Worm (Caenorhabditis elegans) whole organism, dauer: ENCODE results near the gene F29F11.20.

Source experiments
- unc-62 ChIP-seq: sonication (generic microtip); optimal IDR thresholded peaks from 2 replicates; lab custom pipeline; 2017; ENCODE audit warnings: missing biosample characterization, missing genetic modification reagents, missing genetic modification characterization

Gene F29F11.20

DNA sequence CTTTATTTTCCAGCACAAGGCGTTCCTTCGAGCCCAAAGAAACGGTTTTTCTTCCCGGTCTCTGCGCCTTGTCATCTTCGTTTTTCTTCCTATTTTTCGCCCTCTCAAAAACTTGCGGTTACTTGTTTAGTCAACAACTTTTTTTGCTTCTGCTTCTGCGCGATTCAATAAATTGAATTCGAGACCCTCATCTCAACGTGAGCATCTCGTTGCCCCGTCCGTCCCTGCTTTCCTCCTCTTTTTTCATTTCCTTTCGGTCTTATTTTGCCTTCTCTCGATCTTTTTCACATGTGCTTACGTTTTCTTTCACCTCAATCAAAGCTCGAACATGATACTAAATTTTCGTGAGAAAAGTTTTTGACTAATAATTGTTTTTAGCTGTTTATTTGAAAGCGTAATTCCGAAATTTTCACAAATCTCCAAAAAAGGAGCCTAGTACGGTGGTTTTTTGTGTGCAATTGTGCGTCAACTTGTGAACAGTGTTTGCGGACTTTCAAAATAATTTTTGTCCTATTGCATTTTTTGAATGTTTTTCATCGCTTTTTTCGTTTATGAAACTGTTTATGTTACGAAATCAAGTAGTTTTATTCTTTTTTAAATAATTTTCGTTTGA lies 7.6 kb upstream of the F29F11.20 start:
- TF ChIP-seq unc-62, result no peak

DNA sequence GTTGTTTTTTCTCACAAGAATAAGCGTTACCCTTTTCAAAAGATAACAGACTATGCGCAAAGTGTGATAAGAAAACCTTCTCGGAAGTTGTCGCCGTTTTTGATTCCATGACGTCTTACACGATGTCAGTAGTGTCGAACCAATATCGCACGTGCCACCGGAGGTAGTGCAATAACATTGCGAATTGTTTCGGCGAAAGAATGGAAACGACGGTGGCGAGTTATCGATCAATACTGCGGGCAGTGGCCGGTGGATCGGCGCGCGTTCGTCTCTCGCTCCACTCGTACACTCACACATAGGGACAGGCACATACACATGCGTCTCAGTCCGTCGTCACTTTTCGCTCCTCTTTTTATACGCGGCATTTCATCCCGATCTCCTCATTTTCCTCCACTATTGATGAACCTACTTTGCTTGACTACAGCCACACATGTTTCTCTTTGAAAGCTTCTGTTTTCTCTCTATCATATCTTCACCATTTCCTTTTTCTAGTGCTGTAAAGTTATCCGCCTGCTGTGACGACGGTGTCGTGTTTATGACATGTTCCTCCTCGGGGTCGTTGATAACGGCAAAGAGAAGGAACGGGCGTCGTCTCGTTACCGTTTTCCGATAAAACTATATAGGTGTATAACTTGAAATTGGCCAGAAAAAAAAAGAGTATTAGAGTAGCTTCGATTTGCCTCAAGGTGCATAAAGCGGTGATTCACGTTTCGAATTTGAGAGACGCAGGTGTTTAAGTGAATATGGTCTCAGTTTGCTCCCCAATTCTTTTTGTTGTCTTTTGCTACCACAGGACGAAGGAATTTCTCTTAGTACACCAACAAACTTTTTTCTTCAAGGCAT lies 6.4 kb upstream of the F29F11.20 start:
- no peak for TF ChIP-seq unc-62

DNA sequence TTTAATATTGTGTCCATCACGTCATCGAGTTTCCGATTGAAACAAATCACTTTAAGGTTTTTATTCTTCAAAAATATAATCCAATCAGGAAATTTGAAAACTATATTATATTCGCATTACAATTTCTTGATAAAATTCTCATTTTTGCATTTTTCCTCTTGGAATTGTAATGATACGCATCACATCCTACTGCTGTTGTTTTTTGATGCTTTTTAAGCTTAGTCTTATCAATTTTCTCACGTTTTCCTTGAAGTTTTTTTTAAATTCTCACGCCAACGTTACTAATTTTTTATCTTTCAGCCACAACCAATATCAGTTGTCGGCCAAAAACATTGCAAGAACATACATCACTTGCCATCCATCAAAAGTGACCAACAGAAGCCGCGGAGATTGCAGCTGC lies 5.6 kb upstream of the F29F11.20 start, which contains the start of gene gsp-1:
gsp-1 (plus strand) TSS at position 301 of the 400 bp plus-strand sequence.
- no peak for TF ChIP-seq unc-62

DNA sequence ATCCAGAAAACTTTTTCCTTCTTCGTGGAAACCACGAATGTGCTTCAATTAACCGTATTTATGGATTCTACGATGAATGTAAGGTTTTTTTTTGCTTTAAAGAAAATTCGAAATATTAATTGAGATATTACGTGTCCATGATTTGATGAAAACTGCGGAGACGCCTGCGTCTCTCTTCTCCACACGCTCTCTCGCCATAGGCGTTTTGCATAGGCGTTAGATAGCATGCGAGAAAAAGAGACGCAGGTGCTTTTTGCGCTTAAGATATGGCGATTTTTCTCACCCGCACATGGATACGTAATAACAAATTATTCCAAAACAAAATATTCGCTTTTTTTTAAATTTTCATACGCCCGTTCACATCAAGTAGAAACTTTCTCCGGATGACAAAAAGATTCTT lies 4.2 kb upstream of the F29F11.20 start:
- no peak for TF ChIP-seq unc-62

DNA sequence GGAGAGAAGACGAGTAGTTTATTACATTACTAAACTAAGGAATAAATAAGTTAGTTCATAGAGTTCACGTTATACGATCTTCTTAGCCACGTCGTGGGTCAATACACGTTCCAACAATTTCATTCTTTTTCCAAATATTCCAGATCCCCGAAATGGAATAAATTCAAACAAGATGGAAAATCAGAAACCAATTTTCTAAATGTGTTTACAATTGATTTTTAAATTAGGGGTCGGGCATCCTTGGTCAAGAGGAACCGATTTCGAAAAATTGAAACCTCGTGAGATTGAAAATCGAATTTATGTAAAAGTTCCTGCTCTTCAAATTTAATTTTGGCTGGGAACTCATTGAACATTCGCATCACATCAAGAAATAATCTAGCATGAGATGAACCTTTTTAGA lies 3.0 kb upstream of the F29F11.20 start:
- no peak for TF ChIP-seq unc-62

DNA sequence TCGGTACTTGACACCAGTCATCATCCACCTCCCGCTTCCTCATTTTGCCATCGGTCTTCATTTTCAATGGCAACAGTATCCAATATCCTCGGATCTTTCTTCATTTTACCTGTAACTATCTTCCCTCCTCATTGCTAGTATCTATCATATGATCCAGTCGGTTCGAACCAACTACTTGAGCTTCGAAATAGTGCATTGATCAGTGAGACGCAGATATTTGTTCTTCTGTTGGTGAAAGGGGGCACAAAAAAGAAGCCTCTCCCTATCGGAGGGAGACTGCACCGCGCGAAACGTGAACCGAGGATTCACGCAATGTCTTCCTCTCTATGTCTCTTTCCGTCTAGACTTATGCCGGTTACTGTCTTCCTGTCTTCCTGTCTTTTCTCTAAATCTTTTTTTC lies 3.6 kb downstream of the F29F11.20 start:
- no peak for TF ChIP-seq unc-62

DNA sequence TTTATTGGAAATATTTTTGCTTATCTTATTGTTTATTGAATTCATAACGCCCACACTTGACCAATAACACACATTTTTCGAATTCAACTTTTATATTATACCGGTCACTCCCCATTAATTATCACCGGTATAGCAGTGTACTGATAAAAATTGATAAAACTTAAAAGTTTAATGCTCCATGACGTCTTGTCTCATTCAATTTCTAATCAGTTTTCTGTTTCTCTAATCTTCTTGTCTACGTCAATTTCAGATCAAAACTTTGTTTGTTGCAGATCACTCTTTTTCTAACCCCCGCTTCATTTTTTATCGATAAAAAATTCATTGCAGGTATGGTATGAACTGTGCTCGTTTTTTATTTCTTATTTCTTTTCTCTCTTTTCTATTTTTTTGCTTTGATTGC lies 6.0 kb downstream of the F29F11.20 start:
- no peak for TF ChIP-seq unc-62

DNA sequence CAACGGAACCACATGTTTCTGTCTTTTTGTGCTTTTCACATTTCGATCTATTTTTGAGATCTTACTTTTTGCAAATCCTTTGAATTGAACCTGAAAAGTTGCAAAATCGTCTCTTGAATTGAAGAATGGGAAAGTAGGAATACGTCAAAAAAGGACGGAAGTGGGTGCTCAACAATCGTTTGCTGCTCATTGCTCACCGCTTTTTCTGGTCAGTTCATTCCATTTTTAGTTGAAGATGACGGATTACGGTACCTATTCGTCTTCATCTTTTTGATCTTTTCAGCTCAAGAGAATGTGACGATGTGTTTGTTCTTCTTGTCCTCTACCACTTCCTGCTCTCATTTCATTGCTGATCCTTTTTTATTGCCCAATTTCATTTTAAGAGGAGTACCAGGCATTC lies 7.5 kb downstream of the F29F11.20 start, which contains the start of gene C05A2.4:
C05A2.4 (plus strand) TSS at position 301 of the 400 bp plus-strand sequence.
- no peak for TF ChIP-seq unc-62

DNA sequence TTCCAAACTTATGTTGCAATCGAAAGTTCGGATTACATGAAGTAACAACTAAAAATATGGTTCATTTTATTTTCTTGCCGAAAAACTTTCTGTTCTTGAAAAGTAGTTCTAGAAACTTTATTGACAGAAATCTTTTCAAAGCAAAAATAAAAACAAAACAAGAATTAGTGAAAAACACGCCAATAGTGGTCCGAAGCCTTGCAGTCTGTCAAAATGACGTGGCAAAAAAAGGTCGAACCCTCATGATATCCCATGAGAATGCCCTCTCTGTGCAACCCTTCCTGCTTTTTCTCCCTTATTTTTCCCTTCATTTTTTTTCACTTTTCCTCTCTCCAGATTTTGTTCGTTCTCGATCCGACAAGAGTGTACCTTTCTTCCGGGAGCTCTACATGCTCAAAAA lies 11.4 kb downstream of the F29F11.20 start:
- no peak for TF ChIP-seq unc-62

DNA sequence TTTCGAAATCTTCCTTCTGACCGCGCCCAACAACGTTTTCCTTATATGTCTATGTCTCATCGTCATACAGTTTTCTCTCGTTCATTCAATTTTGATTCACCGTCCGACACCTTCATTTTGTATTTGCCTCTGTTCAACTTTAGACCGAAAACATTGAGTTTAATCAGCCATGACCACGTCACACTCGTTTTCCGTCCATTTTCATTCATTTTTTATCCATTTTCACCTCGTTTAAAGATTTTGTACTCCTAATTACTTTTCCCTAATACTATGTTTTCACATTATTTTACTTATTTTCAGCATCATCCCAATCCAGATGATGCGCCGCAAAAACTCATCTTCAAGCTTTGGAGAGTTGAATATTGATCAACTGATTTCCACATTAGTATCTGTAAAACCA lies 14.5 kb downstream of the F29F11.20 start, which contains the start of gene pph-1:
pph-1 (plus strand) TSS at position 301 of the 400 bp plus-strand sequence.
- TF ChIP-seq unc-62, result no peak

DNA sequence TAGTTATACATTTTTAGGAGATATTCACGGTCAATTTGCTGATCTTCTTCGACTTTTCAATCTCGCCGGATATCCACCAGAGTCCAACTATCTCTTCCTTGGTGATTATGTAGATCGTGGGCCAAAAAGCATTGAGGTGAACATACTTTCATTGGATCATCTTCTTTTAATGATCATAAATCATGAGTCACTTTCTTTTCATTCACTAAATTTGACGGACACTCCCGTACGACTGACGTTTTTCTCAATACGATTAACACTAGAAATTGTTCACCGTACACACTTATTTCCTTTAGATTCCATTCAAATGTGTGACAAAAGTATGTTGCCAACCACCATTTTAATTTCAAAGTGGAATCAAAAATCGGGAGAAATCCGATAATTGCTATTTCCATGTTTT lies 15.2 kb downstream of the F29F11.20 start:
- TF ChIP-seq unc-62, result no peak

DNA sequence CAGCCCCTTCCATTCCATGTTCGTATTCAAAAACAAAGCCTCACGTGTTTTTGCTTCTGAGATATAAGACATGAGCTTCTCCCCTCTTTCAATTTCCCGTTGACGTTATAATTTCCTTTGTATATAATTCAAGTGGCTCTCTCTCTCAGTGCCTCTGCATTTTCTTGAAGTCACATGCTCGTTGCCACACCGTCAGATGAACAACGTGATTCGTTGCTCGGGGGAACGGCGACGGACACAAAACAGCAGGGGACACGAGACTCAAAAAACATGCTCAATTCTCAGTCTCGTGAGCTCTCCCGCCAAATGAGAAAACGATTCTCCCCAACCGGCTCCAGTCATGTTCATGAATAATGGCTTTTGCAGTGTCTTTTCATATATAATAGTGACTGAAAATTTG lies 20.6 kb downstream of the F29F11.20 start:
- TF ChIP-seq unc-62, result no peak

DNA sequence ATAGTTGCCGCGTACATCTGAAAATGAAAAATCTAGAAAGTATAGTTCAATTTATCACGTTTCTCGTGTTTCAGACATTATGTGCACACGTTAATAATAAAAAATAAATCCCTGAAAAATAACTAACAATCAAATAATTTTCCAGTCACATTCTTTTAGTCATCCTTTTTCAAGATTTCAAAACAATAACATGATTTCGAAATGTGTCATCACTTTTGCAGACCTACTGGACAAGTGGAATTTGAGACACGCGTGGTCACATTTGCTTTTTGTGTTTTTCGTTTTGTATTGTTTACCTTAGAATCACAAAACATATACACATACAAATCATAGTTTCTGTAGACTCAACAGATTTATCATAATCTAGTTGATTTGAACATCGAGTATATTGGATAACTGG lies 21.7 kb downstream of the F29F11.20 start:
- no peak for TF ChIP-seq unc-62

DNA sequence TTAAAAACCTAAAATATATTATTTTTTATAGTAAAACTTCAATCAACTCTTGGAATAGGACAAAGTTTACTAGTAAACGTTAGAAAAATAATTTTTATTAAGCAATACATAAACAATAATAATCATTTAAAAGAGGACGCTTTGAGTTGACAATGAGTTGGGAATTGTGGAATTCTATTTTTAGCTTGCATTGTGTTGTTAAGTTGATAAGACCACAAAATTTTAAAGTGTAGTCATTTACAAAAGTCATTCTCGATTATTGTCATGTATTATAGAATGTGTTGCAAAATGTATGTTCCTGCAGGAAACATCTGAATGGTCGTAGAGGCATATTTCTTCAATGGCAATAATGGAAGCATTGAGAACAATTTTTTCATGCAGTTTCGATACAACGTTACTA lies 23.3 kb downstream of the F29F11.20 start:
- no peak for TF ChIP-seq unc-62

DNA sequence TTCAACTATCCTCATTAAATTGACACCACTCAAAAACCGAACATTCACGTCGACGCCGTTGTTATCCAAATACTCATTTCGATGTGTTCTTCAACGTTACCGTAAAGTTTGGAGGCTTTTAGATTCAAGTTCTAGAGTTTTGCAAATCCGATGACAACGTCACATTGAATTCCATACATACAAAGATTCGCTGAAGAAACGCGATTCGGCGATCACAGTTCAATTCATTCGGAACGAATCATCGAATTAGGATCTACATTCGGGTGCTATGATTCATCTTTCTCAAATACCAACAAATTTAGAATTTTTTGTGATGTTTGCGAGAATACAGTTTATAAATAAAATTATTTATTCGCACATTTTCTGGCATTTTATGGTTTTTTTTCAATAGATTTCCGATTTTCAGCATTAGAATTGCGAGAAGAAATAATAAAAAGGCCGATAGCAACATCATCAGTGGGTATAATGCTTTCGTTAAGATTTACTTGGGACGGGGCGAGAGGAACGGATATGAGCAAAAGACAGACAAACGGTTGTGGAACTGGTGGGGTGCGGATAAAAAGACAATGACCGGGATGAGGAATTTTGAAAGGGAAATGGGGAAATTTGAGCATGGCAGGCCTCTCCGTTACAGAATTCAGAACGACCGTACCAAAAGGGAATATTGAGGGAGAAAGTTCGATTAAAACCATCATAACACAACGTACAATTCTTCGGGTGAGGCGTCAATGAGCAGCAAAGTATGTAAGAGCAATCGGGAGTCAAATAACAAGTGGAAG lies 24.3 kb downstream of the F29F11.20 start:
- TF ChIP-seq unc-62, result no peak

DNA sequence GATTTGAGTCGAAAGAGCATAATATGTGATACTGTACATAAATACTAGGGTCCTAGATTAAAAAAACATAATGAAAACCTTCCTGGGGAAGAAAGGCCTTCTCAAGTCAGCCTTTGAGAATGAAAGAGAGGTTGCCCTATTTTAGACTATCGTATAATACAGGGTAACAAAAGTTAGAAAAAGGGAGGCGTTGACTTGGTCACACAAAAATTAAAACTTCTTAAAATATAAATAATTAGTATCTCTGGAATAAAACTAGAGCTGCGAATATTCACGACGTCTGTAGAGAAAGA lies 24.9 kb downstream of the F29F11.20 start:
- TF ChIP-seq unc-62, result no peak

DNA sequence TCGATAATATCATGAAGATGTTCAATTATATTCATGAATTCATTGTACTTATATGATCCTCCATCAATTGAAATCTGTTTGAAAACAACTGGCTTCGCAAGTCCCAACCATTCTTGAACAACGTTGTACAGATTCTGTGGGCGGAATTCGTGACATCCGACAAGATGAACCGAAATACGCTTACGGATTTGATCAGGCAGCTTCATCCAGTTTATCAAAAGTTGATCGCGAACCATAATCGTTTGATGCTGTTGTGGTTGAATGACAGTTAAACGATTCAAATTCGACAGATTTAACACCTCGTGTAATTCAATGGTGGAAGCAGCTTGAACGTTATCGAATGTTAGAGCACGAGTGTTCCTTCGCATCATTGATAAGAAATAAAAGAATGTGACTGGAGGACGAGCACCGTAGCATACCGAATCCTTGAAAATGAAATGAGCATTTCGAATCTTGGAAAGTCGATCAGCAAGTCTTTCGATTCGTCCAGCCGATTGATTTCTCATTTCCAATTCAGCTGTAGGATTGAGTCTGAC lies 26.1 kb downstream of the F29F11.20 start:
- TF ChIP-seq unc-62, result no peak
